Fruit fly (Drosophila melanogaster): Measurements from ENCODE around the gene Tmf.

Gene Tmf

dm6 chrX:6853384-6853783, 9.2 kb downstream of the Tmf start (continued):
- TF ChIP-seq seq (GFP tag; IDR thresholded peaks at IDR 0.05) (peak; percentile 38; the same call in 1 of the 2 replicates), CG4360 (GFP tag; IDR thresholded peaks at IDR 0.05) (peak; percentile 75), CG33557 (GFP tag; optimal IDR thresholded peaks at IDR 0.05) (peak; percentile 5), btn (GFP tag; optimal IDR thresholded peaks at IDR 0.05) (no peak), dm (GFP tag; optimal IDR thresholded peaks at IDR 0.05) (no peak), sens (GFP tag) (peak; percentile 36), CG11398 (GFP tag; optimal IDR thresholded peaks at IDR 0.05) (no peak), tgo (GFP tag; IDR thresholded peaks at IDR 0.05) (no peak), CG1233 (GFP tag; optimal IDR thresholded peaks at IDR 0.05) (peak; percentile 100), fru (optimal IDR thresholded peaks at IDR 0.05) (no peak), Ssrp (tag; optimal IDR thresholded peaks at IDR 0.05) (no peak), zf30C (GFP tag; optimal IDR thresholded peaks at IDR 0.05) (no peak), ci (GFP tag; IDR thresholded peaks at IDR 0.05) (peak; percentile 42; the same call in 1 of the 3 replicates), Scr (GFP tag; IDR thresholded peaks at IDR 0.05; ENCODE audit: partially characterized antibody) (no peak), sna (GFP tag; IDR thresholded peaks at IDR 0.05; ENCODE audit: partially characterized antibody) (no peak), Atf-2 (GFP tag; optimal IDR thresholded peaks at IDR 0.05) (no peak), CG30431 (GFP tag; optimal IDR thresholded peaks at IDR 0.05) (no peak), YL-1 (GFP tag; optimal IDR thresholded peaks at IDR 0.05) (no peak), Mes4 (GFP tag; optimal IDR thresholded peaks at IDR 0.05) (no peak), wek (GFP tag; optimal IDR thresholded peaks at IDR 0.05) (peak; percentile 21), az2 (GFP tag; optimal IDR thresholded peaks at IDR 0.05) (no peak), odd (GFP tag; optimal IDR thresholded peaks at IDR 0.05) (no peak), CHES-1-like (GFP tag; optimal IDR thresholded peaks at IDR 0.05) (no peak), CG5953 (GFP tag; IDR thresholded peaks at IDR 0.05) (no peak), nau (GFP tag; optimal IDR thresholded peaks at IDR 0.05) (no peak), CG15479 (GFP tag; optimal IDR thresholded peaks at IDR 0.05) (peak; percentile 65), Drgx (GFP tag; IDR thresholded peaks at IDR 0.05) (0 out of 2 replicates have a peak, but pooled peaks have one; percentile 29), CG12659 (GFP tag; optimal IDR thresholded peaks at IDR 0.05) (no peak), HLH3B (GFP tag; IDR thresholded peaks at IDR 0.05) (no peak), CG4820 (GFP tag; optimal IDR thresholded peaks at IDR 0.05) (no peak), dati (GFP tag; IDR thresholded peaks at IDR 0.05) (no peak), Lhr (GFP tag; optimal IDR thresholded peaks at IDR 0.05) (no peak), CG32767 (GFP tag; IDR thresholded peaks at IDR 0.05) (peak; percentile 66; the same call in 1 of the 2 replicates), CG15514 (GFP tag; optimal IDR thresholded peaks at IDR 0.05) (peak; percentile 3), B-H2 (GFP tag; optimal IDR thresholded peaks at IDR 0.05) (peak; percentile 54), Sin3A (optimal IDR thresholded peaks at IDR 0.05) (no peak), sug (tag; optimal IDR thresholded peaks at IDR 0.05) (peak; percentile 53), ash1 (GFP tag; optimal IDR thresholded peaks at IDR 0.05) (peak; percentile 87), gce (GFP tag; IDR thresholded peaks at IDR 0.05) (no peak; the same call in 2 of the 3 replicates), jumu (GFP tag; optimal IDR thresholded peaks at IDR 0.05) (no peak), CG10543 (GFP tag; optimal IDR thresholded peaks at IDR 0.05) (peak; percentile 91), CG13894 (tag; optimal IDR thresholded peaks at IDR 0.05) (peak; percentile 92), CG6175 (GFP tag; IDR thresholded peaks at IDR 0.05) (0 out of 3 replicates have a peak, but pooled peaks have one; percentile 40), chn (GFP tag; optimal IDR thresholded peaks at IDR 0.05) (peak; percentile 67), Dip2 (GFP tag; IDR thresholded peaks at IDR 0.05) (no peak), chinmo (GFP tag; IDR thresholded peaks at IDR 0.05; ENCODE audit: partially characterized antibody) (peak; percentile 88; the same call in 3 of the 4 replicates), CG8924 (tag; optimal IDR thresholded peaks at IDR 0.05) (peak; percentile 45), CG30403 (GFP tag; optimal IDR thresholded peaks at IDR 0.05) (no peak), slbo (GFP tag; IDR thresholded peaks at IDR 0.05) (no peak), repo (GFP tag; optimal IDR thresholded peaks at IDR 0.05) (no peak), Six4 (GFP tag; optimal IDR thresholded peaks at IDR 0.05) (no peak), kay (GFP tag; optimal IDR thresholded peaks at IDR 0.05) (no peak), jing (GFP tag; optimal IDR thresholded peaks at IDR 0.05) (no peak)

Measured in whole organism, embryonic.